Fruit fly (Drosophila melanogaster) whole organism, embryonic: ENCODE measurements around the gene trbl.
A peak's percentile ranks its signal among the peaks of the same experiment; 100 is the strongest.

Experiments
- Bgb ChIP-seq: fragments of 200-800 bp; sonication (Bioruptor generic); IDR thresholded peaks from 2 replicates; pipeline ENCODE4 v1.3.6; 2022; ENCODE audit warnings: missing biosample characterization, missing genetic modification characterization; ENCODE audit not compliant: partially characterized antibody
- CG10147 ChIP-seq: fragments of 200-800 bp; sonication (Bioruptor generic); optimal IDR thresholded peaks from 2 replicates; lab custom pipeline; 2019; ENCODE audit warnings: missing biosample characterization, mild to moderate bottlenecking, missing genetic modification characterization, moderate library complexity
- CG11695 ChIP-seq: fragments of 200-800 bp; sonication (Bioruptor generic); IDR thresholded peaks from 3 replicates; pipeline ENCODE4 v1.3.6; 2022; ENCODE audit warnings: missing biosample characterization, missing genetic modification characterization
- CG12236 ChIP-seq: fragments of 200-800 bp; sonication (Bioruptor generic); optimal IDR thresholded peaks from 2 replicates; lab custom pipeline; 2016; ENCODE audit warnings: missing biosample characterization, missing genetic modification characterization
- CG17186 ChIP-seq: fragments of 200-800 bp; sonication (Bioruptor generic); optimal IDR thresholded peaks from 3 replicates; lab custom pipeline; 2017; ENCODE audit warnings: missing biosample characterization, missing genetic modification reagents, missing genetic modification characterization
- CG17385 ChIP-seq: fragments of 200-800 bp; sonication (Bioruptor generic); optimal IDR thresholded peaks from 3 replicates; lab custom pipeline; 2018; ENCODE audit warnings: missing biosample characterization, mild to moderate bottlenecking, missing genetic modification characterization
- CG1832 ChIP-seq: fragments of 200-800 bp; sonication (Bioruptor generic); optimal IDR thresholded peaks from 2 replicates; lab custom pipeline; 2017; ENCODE audit warnings: missing biosample characterization, mild to moderate bottlenecking, missing genetic modification characterization, inconsistent platforms
- CG2116 ChIP-seq: fragments of 200-800 bp; sonication (Bioruptor generic); optimal IDR thresholded peaks from 3 replicates; lab custom pipeline; 2018; ENCODE audit warnings: missing biosample characterization, mild to moderate bottlenecking, missing genetic modification characterization
- CG2120 ChIP-seq: fragments of 200-800 bp; sonication (Bioruptor generic); optimal IDR thresholded peaks from 3 replicates; lab custom pipeline; 2016; ENCODE audit warnings: missing biosample characterization, missing genetic modification characterization
- CG32772 ChIP-seq: fragments of 200-800 bp; sonication (Bioruptor generic); IDR thresholded peaks from 2 replicates; pipeline ENCODE4 v1.3.6; 2022; ENCODE audit warnings: missing biosample characterization, missing genetic modification characterization
- CG3838 ChIP-seq: fragments of 200-800 bp; sonication (Bioruptor generic); optimal IDR thresholded peaks from 3 replicates; lab custom pipeline; 2016; ENCODE audit warnings: missing biosample characterization, missing genetic modification characterization
- CG4360 ChIP-seq: fragments of 200-800 bp; sonication (Bioruptor generic); IDR thresholded peaks from 2 replicates; pipeline ENCODE4 v1.3.6; 2022; ENCODE audit warnings: missing biosample characterization, missing genetic modification characterization
- CG5953 ChIP-seq: fragments of 200-800 bp; sonication (Bioruptor generic); IDR thresholded peaks from 2 replicates; pipeline ENCODE4 v1.3.6; 2022; ENCODE audit warnings: missing biosample characterization, missing genetic modification characterization
- CG6254 ChIP-seq: fragments of 200-800 bp; sonication (Bioruptor generic); optimal IDR thresholded peaks from 3 replicates; lab custom pipeline; 2017; ENCODE audit warnings: mild to moderate bottlenecking, missing biosample characterization, missing genetic modification reagents, missing genetic modification characterization
- CG7372 ChIP-seq: fragments of 200-800 bp; sonication (Bioruptor generic); IDR thresholded peaks from 2 replicates; pipeline ENCODE4 v1.3.6; 2022; ENCODE audit warnings: missing biosample characterization, missing genetic modification characterization
- CG9215 ChIP-seq: fragments of 200-800 bp; sonication (Bioruptor generic); IDR thresholded peaks from 2 replicates; pipeline ENCODE4 v1.3.6; 2022; ENCODE audit warnings: missing biosample characterization, missing genetic modification characterization
- CG9609 ChIP-seq: fragments of 200-800 bp; sonication (Bioruptor generic); optimal IDR thresholded peaks from 3 replicates; lab custom pipeline; 2016; ENCODE audit warnings: missing biosample characterization, missing genetic modification characterization
- CG9932 ChIP-seq: fragments of 200-800 bp; sonication (Bioruptor generic); IDR thresholded peaks from 2 replicates; pipeline ENCODE4 v1.3.6; 2022; ENCODE audit warnings: missing biosample characterization, missing genetic modification characterization
- CrebB ChIP-seq: fragments of 200-800 bp; sonication (Bioruptor generic); optimal IDR thresholded peaks from 3 replicates; lab custom pipeline; 2018; ENCODE audit warnings: missing biosample characterization, mild to moderate bottlenecking, missing genetic modification characterization
- Dref ChIP-seq: fragments of 200-800 bp; sonication (Bioruptor generic); IDR thresholded peaks from 2 replicates; pipeline ENCODE4 v1.3.6; 2022; ENCODE audit warnings: missing biosample characterization, missing genetic modification characterization
- ERR ChIP-seq: fragments of 200-800 bp; sonication (Bioruptor generic); optimal IDR thresholded peaks from 2 replicates; lab custom pipeline; 2016; ENCODE audit warnings: missing biosample characterization, missing genetic modification characterization
- HLH3B ChIP-seq: fragments of 200-800 bp; sonication (Bioruptor generic); IDR thresholded peaks from 2 replicates; pipeline ENCODE4 v1.3.6; 2022; ENCODE audit warnings: missing biosample characterization, missing genetic modification characterization
- HLH4C ChIP-seq: fragments of 200-800 bp; sonication (Bioruptor generic); IDR thresholded peaks from 3 replicates; pipeline ENCODE4 v1.3.6; 2022; ENCODE audit warnings: missing biosample characterization, missing genetic modification characterization; ENCODE audit not compliant: partially characterized antibody
- HLH54F ChIP-seq: fragments of 200-800 bp; sonication (Bioruptor generic); optimal IDR thresholded peaks from 3 replicates; lab custom pipeline; 2016; ENCODE audit warnings: missing biosample characterization, missing genetic modification characterization
- Hey ChIP-seq: fragments of 200-800 bp; sonication (Bioruptor generic); optimal IDR thresholded peaks from 3 replicates; lab custom pipeline; 2018; ENCODE audit warnings: missing biosample characterization, mild to moderate bottlenecking, missing genetic modification characterization
- Hmx ChIP-seq: fragments of 200-800 bp; sonication (Bioruptor generic); optimal IDR thresholded peaks from 2 replicates; lab custom pipeline; 2016; ENCODE audit warnings: missing biosample characterization, missing genetic modification characterization
- Lpt ChIP-seq: fragments of >200 bp; optimal IDR thresholded peaks from 2 replicates; lab custom pipeline; 2018; ENCODE audit warnings: missing biosample characterization, missing genetic modification characterization
- Oaz ChIP-seq: fragments of 200-800 bp; sonication (Bioruptor generic); IDR thresholded peaks from 2 replicates; pipeline ENCODE4 v1.3.6; 2022; ENCODE audit warnings: missing biosample characterization, missing genetic modification characterization
- Opbp ChIP-seq: fragments of 200-800 bp; sonication (Bioruptor generic); IDR thresholded peaks from 3 replicates; pipeline ENCODE4 v1.3.6; 2022; ENCODE audit warnings: missing biosample characterization, missing genetic modification characterization; ENCODE audit not compliant: partially characterized antibody
- Usf ChIP-seq: fragments of 200-800 bp; sonication (Bioruptor generic); optimal IDR thresholded peaks from 2 replicates; lab custom pipeline; 2017; ENCODE audit warnings: missing genotype, missing biosample characterization, missing genetic modification characterization
- ac ChIP-seq: fragments of 200-800 bp; sonication (Bioruptor generic); optimal IDR thresholded peaks from 3 replicates; lab custom pipeline; 2017; ENCODE audit warnings: missing biosample characterization, mild to moderate bottlenecking, missing genetic modification characterization
- ase ChIP-seq: fragments of 200-800 bp; sonication (Bioruptor generic); IDR thresholded peaks from 3 replicates; pipeline ENCODE4 v1.3.6; 2022; ENCODE audit warnings: missing biosample characterization, missing genetic modification characterization
- bsh ChIP-seq, 2 experiments: fragments of 200-800 bp; sonication (Bioruptor generic); optimal IDR thresholded peaks; 2 replicates each; lab custom pipeline; 2017 to 2018; ENCODE audit warnings: mild to moderate bottlenecking in 2 of 2, missing biosample characterization in 2 of 2, missing genetic modification characterization in 2 of 2, moderate library complexity in 1 of 2
- cwo ChIP-seq: fragments of 200-800 bp; sonication (Bioruptor generic); optimal IDR thresholded peaks from 3 replicates; lab custom pipeline; 2017; ENCODE audit warnings: missing biosample characterization, missing genetic modification characterization, mild to moderate bottlenecking, moderate library complexity, missing genetic modification reagents
- ewg ChIP-seq: fragments of 200-800 bp; sonication (Bioruptor generic); optimal IDR thresholded peaks from 3 replicates; lab custom pipeline; 2017; ENCODE audit warnings: mild to moderate bottlenecking, missing biosample characterization, missing genetic modification reagents, missing genetic modification characterization
- hkb ChIP-seq, 2 experiments: fragments of 200-800 bp in 1 of 2; fragments of >200 bp in 1 of 2; sonication (Bioruptor generic) in 1 of 2; IDR thresholded peaks in 1 of 2; optimal IDR thresholded peaks in 1 of 2; 2 replicates each; pipeline versions ENCODE4 v1.3.6 to Lab custom; 2017 to 2022; ENCODE audit warnings: missing biosample characterization in 1 of 2, missing genetic modification characterization in 1 of 2
- lab ChIP-seq: fragments of 200-800 bp; sonication (Bioruptor generic); optimal IDR thresholded peaks from 3 replicates; lab custom pipeline; 2017; ENCODE audit warnings: missing biosample characterization, missing genetic modification characterization, mild to moderate bottlenecking, moderate library complexity, missing genetic modification reagents
- nmo ChIP-seq: fragments of 200-800 bp; sonication (Bioruptor generic); optimal IDR thresholded peaks from 2 replicates; lab custom pipeline; 2018; ENCODE audit warnings: missing biosample characterization, mild to moderate bottlenecking, missing genetic modification characterization, moderate library complexity
- org-1 ChIP-seq: fragments of 200-800 bp; sonication (Bioruptor generic); optimal IDR thresholded peaks from 2 replicates; lab custom pipeline; 2017; ENCODE audit warnings: missing biosample characterization, missing genetic modification characterization
- p53 ChIP-seq: fragments of 200-800 bp; sonication (Bioruptor generic); optimal IDR thresholded peaks from 2 replicates; lab custom pipeline; 2016; ENCODE audit warnings: missing biosample characterization, missing genetic modification characterization
- run ChIP-seq: fragments of 200-800 bp; sonication (Bioruptor generic); optimal IDR thresholded peaks from 3 replicates; lab custom pipeline; 2018; ENCODE audit warnings: missing biosample characterization, mild to moderate bottlenecking, missing genetic modification characterization
- salm ChIP-seq: fragments of 200-800 bp; sonication (Bioruptor generic); optimal IDR thresholded peaks from 2 replicates; lab custom pipeline; 2018; ENCODE audit warnings: missing biosample characterization, mild to moderate bottlenecking, missing genetic modification characterization
- schlank ChIP-seq: fragments of 200-800 bp; sonication (Bioruptor generic); optimal IDR thresholded peaks from 2 replicates; lab custom pipeline; 2018; ENCODE audit warnings: missing biosample characterization, mild to moderate bottlenecking, missing genetic modification characterization
- slou ChIP-seq: fragments of 200-800 bp; sonication (Bioruptor generic); optimal IDR thresholded peaks from 3 replicates; lab custom pipeline; 2016; ENCODE audit warnings: missing biosample characterization, missing genetic modification characterization
- tin ChIP-seq: fragments of 200-800 bp; sonication (Bioruptor generic); optimal IDR thresholded peaks from 3 replicates; lab custom pipeline; 2016; ENCODE audit warnings: missing biosample characterization, missing genetic modification characterization
- unc-4 ChIP-seq: fragments of 200-800 bp; sonication (Bioruptor generic); IDR thresholded peaks from 2 replicates; pipeline ENCODE4 v1.3.6; 2022; ENCODE audit warnings: missing biosample characterization, missing genetic modification characterization; ENCODE audit not compliant: partially characterized antibody
- vfl ChIP-seq: fragments of 200-800 bp; sonication (Bioruptor generic); optimal IDR thresholded peaks from 2 replicates; lab custom pipeline; 2016; ENCODE audit warnings: missing biosample characterization, missing genetic modification characterization
- z ChIP-seq: fragments of 200-800 bp; sonication (Bioruptor generic); IDR thresholded peaks from 3 replicates; pipeline ENCODE4 v1.3.6; 2022; ENCODE audit warnings: missing biosample characterization, missing genetic modification characterization
- zf30C ChIP-seq: fragments of 200-800 bp; sonication (Bioruptor generic); optimal IDR thresholded peaks from 3 replicates; lab custom pipeline; 2018; ENCODE audit warnings: missing biosample characterization, mild to moderate bottlenecking, missing genetic modification characterization

The trbl gene

DNA sequence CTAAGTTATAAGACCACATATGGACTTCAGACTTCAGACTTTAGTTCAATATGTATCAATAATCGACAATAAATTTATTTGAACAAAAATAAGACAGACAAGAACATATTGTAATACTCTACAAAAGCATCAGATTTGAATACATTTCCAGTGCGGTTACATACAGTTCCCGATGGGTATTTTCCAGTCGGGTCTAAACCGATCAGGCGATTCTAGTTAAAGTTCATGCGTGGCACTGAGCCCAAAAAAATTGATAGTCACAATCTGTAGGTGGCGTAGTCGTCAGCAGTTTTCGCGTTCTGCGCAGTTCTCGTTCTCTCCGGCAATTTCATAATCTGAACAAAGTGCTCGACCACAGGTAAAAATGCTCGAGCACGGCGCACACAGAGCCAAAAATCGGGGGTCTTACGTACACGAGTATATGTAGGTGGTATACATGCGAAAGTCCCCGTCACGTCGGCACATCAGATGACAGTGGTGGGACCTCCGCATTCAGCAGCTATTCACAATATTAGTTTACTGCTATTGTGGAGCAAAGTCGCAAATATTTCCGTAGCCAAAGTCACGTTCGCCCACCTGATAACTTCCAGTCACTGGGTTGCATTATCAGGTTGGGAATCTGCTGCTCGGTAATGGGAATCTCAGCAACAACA, 6.0 kb downstream of the trbl start (continued):
- TF ChIP-seq vfl = peak; percentile 30
- 0 out of 2 replicates have a peak, but pooled peaks have one; percentile 6 for TF ChIP-seq Oaz (GFP tag; lab: Robert Waterston, UW)
- no peak for TF ChIP-seq slou (GFP tag; lab: Kevin White, UChicago)
- peak; percentile 65 for TF ChIP-seq lab (GFP tag; lab: Kevin White, UChicago)
- TF ChIP-seq tin (GFP tag; lab: Kevin White, UChicago) = no peak
- peak; percentile 9 for TF ChIP-seq zf30C (GFP tag; lab: Kevin White, UChicago)
- no peak for TF ChIP-seq bsh (GFP tag; optimal IDR thresholded peaks at IDR 0.05; lab: Kevin White, UChicago)
- TF ChIP-seq Opbp (GFP tag; lab: Robert Waterston, UW) = no peak
- no peak for TF ChIP-seq salm (tag; lab: Kevin White, UChicago)
- no peak for TF ChIP-seq ac (GFP tag; lab: Kevin White, UChicago)
- TF ChIP-seq CG17385 = peak; percentile 30
- 0 out of 2 replicates have a peak, but pooled peaks have one; percentile 20 for TF ChIP-seq CG5953
- no peak for TF ChIP-seq CG3838 (GFP tag; lab: Kevin White, UChicago)
- no peak for TF ChIP-seq hkb (optimal IDR thresholded peaks at IDR 0.05; lab: Kevin White, UChicago)
- no peak for TF ChIP-seq hkb (GFP tag; IDR thresholded peaks at IDR 0.05; lab: Robert Waterston, UW)
- TF ChIP-seq HLH54F (GFP tag; lab: Kevin White, UChicago) = peak; percentile 45
- peak; percentile 44 for TF ChIP-seq CrebB (tag; lab: Kevin White, UChicago)
- TF ChIP-seq CG7372 (GFP tag; lab: Robert Waterston, UW) = no peak
- TF ChIP-seq Bgb (GFP tag; lab: Robert Waterston, UW) = no peak; the same call in 1 of the 2 replicates
- TF ChIP-seq org-1 (GFP tag; lab: Kevin White, UChicago) = no peak
- no peak for TF ChIP-seq ase (GFP tag; lab: Robert Waterston, UW)
- TF ChIP-seq CG2116 = no peak
- TF ChIP-seq cwo (GFP tag; lab: Kevin White, UChicago) = peak; percentile 85
- TF ChIP-seq nmo (GFP tag; lab: Kevin White, UChicago) = peak; percentile 33
- no peak for TF ChIP-seq p53 (GFP tag; lab: Kevin White, UChicago)
- no peak for TF ChIP-seq CG12236 (GFP tag; lab: Kevin White, UChicago)
- TF ChIP-seq unc-4 (GFP tag; lab: Robert Waterston, UW) = no peak
- no peak for TF ChIP-seq CG4360 (GFP tag; lab: Robert Waterston, UW)
- TF ChIP-seq Hey (tag; lab: Kevin White, UChicago) = peak; percentile 40
- TF ChIP-seq schlank (tag; lab: Kevin White, UChicago) = no peak
- no peak for TF ChIP-seq CG9609 (GFP tag; lab: Kevin White, UChicago)
- 0 out of 2 replicates have a peak, but pooled peaks have one; percentile 15 for TF ChIP-seq Dref
- TF ChIP-seq run (tag; lab: Kevin White, UChicago) = no peak
- TF ChIP-seq z (GFP tag; lab: Robert Waterston, UW) = no peak
- no peak for TF ChIP-seq ERR (GFP tag; lab: Kevin White, UChicago)
- TF ChIP-seq HLH3B (GFP tag; lab: Robert Waterston, UW) = no peak
- no peak for TF ChIP-seq CG1832 (GFP tag; lab: Kevin White, UChicago)
- no peak for TF ChIP-seq HLH4C
- TF ChIP-seq CG17186 (GFP tag; lab: Kevin White, UChicago) = no peak
- peak; percentile 62 for TF ChIP-seq CG9932
- TF ChIP-seq Hmx (GFP tag; lab: Kevin White, UChicago) = no peak
- peak; percentile 38 for TF ChIP-seq CG9215 (GFP tag; lab: Robert Waterston, UW)
- peak; percentile 3 for TF ChIP-seq CG10147 (GFP tag; lab: Kevin White, UChicago)
- TF ChIP-seq CG6254 (GFP tag; lab: Kevin White, UChicago) = no peak
- TF ChIP-seq ewg (GFP tag; lab: Kevin White, UChicago) = no peak
- no peak for TF ChIP-seq Lpt (GFP tag; lab: Kevin White, UChicago)
- TF ChIP-seq Usf (GFP tag; lab: Kevin White, UChicago) = peak; percentile 1
- peak; percentile 46; the same call in 1 of the 3 replicates for TF ChIP-seq CG11695 (GFP tag; lab: Robert Waterston, UW)
- peak; percentile 90 for TF ChIP-seq CG2120
- no peak for TF ChIP-seq CG32772
